Fruit fly (Drosophila melanogaster) whole organism, embryonic: ENCODE results near the gene mRpL32.

Experiments
- CG12769 ChIP-seq: fragments of 200-800 bp; sonication (Bioruptor generic); optimal IDR thresholded peaks from 2 replicates; lab custom pipeline; 2019; ENCODE audit warnings: missing biosample characterization, mild to moderate bottlenecking, missing genetic modification characterization, moderate library complexity
- CG15601 ChIP-seq: fragments of 200-800 bp; sonication (Bioruptor generic); optimal IDR thresholded peaks from 3 replicates; lab custom pipeline; 2019; ENCODE audit warnings: missing biosample characterization, mild to moderate bottlenecking, missing genetic modification characterization, moderate library complexity
- CG1647 ChIP-seq: fragments of 200-800 bp; sonication (Bioruptor generic); optimal IDR thresholded peaks from 3 replicates; lab custom pipeline; 2016; ENCODE audit warnings: missing biosample characterization, missing genetic modification characterization
- CG17361 ChIP-seq: fragments of 200-800 bp; sonication (Bioruptor generic); IDR thresholded peaks from 3 replicates; pipeline ENCODE4 v1.3.6; 2022; ENCODE audit warnings: missing biosample characterization, missing genetic modification characterization
- CG17385 ChIP-seq: fragments of 200-800 bp; sonication (Bioruptor generic); optimal IDR thresholded peaks from 3 replicates; lab custom pipeline; 2018; ENCODE audit warnings: missing biosample characterization, mild to moderate bottlenecking, missing genetic modification characterization
- CG17612 ChIP-seq: fragments of 200-800 bp; sonication (Bioruptor generic); IDR thresholded peaks from 2 replicates; pipeline ENCODE4 v1.3.6; 2022; ENCODE audit warnings: missing biosample characterization, missing genetic modification characterization
- CG2120 ChIP-seq: fragments of 200-800 bp; sonication (Bioruptor generic); optimal IDR thresholded peaks from 3 replicates; lab custom pipeline; 2016; ENCODE audit warnings: missing biosample characterization, missing genetic modification characterization
- CG2202 ChIP-seq: fragments of 200-800 bp; sonication (Bioruptor generic); optimal IDR thresholded peaks from 2 replicates; lab custom pipeline; 2018; ENCODE audit warnings: missing biosample characterization, mild to moderate bottlenecking, missing genetic modification characterization
- CG30431 ChIP-seq: fragments of 200-800 bp; sonication (Bioruptor generic); optimal IDR thresholded peaks from 2 replicates; lab custom pipeline; 2017; ENCODE audit warnings: missing biosample characterization, missing genetic modification characterization
- CG3838 ChIP-seq: fragments of 200-800 bp; sonication (Bioruptor generic); optimal IDR thresholded peaks from 3 replicates; lab custom pipeline; 2016; ENCODE audit warnings: missing biosample characterization, missing genetic modification characterization
- CG42726 ChIP-seq: fragments of 200-800 bp; sonication (Bioruptor generic); IDR thresholded peaks from 2 replicates; pipeline ENCODE4 v1.3.6; 2022; ENCODE audit warnings: missing biosample characterization, missing genetic modification characterization; ENCODE audit not compliant: partially characterized antibody
- CG4707 ChIP-seq: fragments of 200-800 bp; sonication (Bioruptor generic); optimal IDR thresholded peaks from 2 replicates; lab custom pipeline; 2018; ENCODE audit warnings: missing biosample characterization, mild to moderate bottlenecking, missing genetic modification characterization, moderate library complexity
- CG6765 ChIP-seq: fragments of 200-800 bp; sonication (Bioruptor generic); optimal IDR thresholded peaks from 3 replicates; lab custom pipeline; 2017; ENCODE audit warnings: missing biosample characterization, mild to moderate bottlenecking, missing genetic modification characterization
- CG9797 ChIP-seq: fragments of 200-800 bp; sonication (Bioruptor generic); optimal IDR thresholded peaks from 3 replicates; lab custom pipeline; 2018; ENCODE audit warnings: missing biosample characterization, mild to moderate bottlenecking, missing genetic modification characterization
- CG9932 ChIP-seq: fragments of 200-800 bp; sonication (Bioruptor generic); IDR thresholded peaks from 2 replicates; pipeline ENCODE4 v1.3.6; 2022; ENCODE audit warnings: missing biosample characterization, missing genetic modification characterization
- CkIIα-i1 ChIP-seq: fragments of 200-800 bp; sonication (Bioruptor generic); IDR thresholded peaks from 2 replicates; pipeline ENCODE4 v1.3.6; 2022; ENCODE audit warnings: missing biosample characterization, missing genetic modification characterization
- D ChIP-seq, 2 experiments: fragments of 200-800 bp in 1 of 2; fragments of >200 bp in 1 of 2; sonication (Bioruptor generic) in 1 of 2; optimal IDR thresholded peaks; 2 replicates in 1 of 2; 3 replicates in 1 of 2; lab custom pipeline; 2017; ENCODE audit warnings: mild to moderate bottlenecking in 1 of 2, missing biosample characterization in 1 of 2, missing genetic modification characterization in 1 of 2, missing genetic modification reagents in 1 of 2
- Dll ChIP-seq: fragments of 200-800 bp; sonication (Bioruptor generic); IDR thresholded peaks from 4 replicates; pipeline ENCODE4 v1.3.6; 2022; ENCODE audit warnings: missing biosample characterization, missing genetic modification characterization; ENCODE audit not compliant: partially characterized antibody
- H2.0 ChIP-seq: fragments of 200-800 bp; sonication (Bioruptor generic); IDR thresholded peaks from 2 replicates; pipeline ENCODE4 v1.3.6; 2022; ENCODE audit warnings: missing biosample characterization, missing genetic modification characterization
- Kr ChIP-seq: fragments of 200-800 bp; sonication (Bioruptor generic); optimal IDR thresholded peaks from 2 replicates; lab custom pipeline; 2017; ENCODE audit warnings: missing biosample characterization, mild to moderate bottlenecking, missing genetic modification characterization
- Myb ChIP-seq: fragments of 200-800 bp; sonication (Bioruptor generic); optimal IDR thresholded peaks from 2 replicates; lab custom pipeline; 2016; ENCODE audit warnings: missing biosample characterization, missing genetic modification characterization
- NC2α ChIP-seq: fragments of 200-800 bp; sonication (Bioruptor generic); optimal IDR thresholded peaks from 2 replicates; lab custom pipeline; 2016; ENCODE audit warnings: missing biosample characterization, missing genetic modification characterization
- ara ChIP-seq: fragments of 200-800 bp; sonication (Bioruptor generic); IDR thresholded peaks from 2 replicates; pipeline ENCODE4 v1.3.6; 2022; ENCODE audit warnings: missing biosample characterization, missing genetic modification characterization
- ato ChIP-seq: fragments of 200-800 bp; sonication (Bioruptor generic); IDR thresholded peaks from 2 replicates; pipeline ENCODE4 v1.3.6; 2022; ENCODE audit warnings: missing biosample characterization, missing genetic modification characterization; ENCODE audit not compliant: partially characterized antibody
- bbx ChIP-seq: fragments of 200-800 bp; sonication (Bioruptor generic); IDR thresholded peaks from 2 replicates; pipeline ENCODE4 v1.3.6; 2022; ENCODE audit warnings: missing biosample characterization, missing genetic modification characterization; ENCODE audit not compliant: partially characterized antibody
- chn ChIP-seq: fragments of 200-800 bp; sonication (Bioruptor generic); optimal IDR thresholded peaks from 2 replicates; lab custom pipeline; 2016; ENCODE audit warnings: missing biosample characterization, missing genetic modification characterization
- ci ChIP-seq: fragments of 200-800 bp; sonication (Bioruptor generic); IDR thresholded peaks from 3 replicates; pipeline ENCODE4 v1.3.6; 2022; ENCODE audit warnings: missing biosample characterization, missing genetic modification characterization
- corto ChIP-seq: fragments of 200-800 bp; sonication (Bioruptor generic); optimal IDR thresholded peaks from 2 replicates; lab custom pipeline; 2016; ENCODE audit warnings: missing biosample characterization, mild to moderate bottlenecking, missing genetic modification characterization, moderate library complexity
- crc ChIP-seq: fragments of 200-800 bp; sonication (Bioruptor generic); optimal IDR thresholded peaks from 2 replicates; lab custom pipeline; 2016; ENCODE audit warnings: missing biosample characterization, missing genetic modification characterization
- danr ChIP-seq: fragments of 200-800 bp; sonication (Bioruptor generic); IDR thresholded peaks from 2 replicates; pipeline ENCODE4 v1.3.6; 2022; ENCODE audit warnings: missing biosample characterization, missing genetic modification characterization
- disco-r ChIP-seq: fragments of 200-800 bp; sonication (Bioruptor generic); optimal IDR thresholded peaks from 2 replicates; lab custom pipeline; 2016; ENCODE audit warnings: missing biosample characterization, missing genetic modification characterization
- dmrt11E ChIP-seq: fragments of 200-800 bp; sonication (Bioruptor generic); optimal IDR thresholded peaks from 3 replicates; lab custom pipeline; 2018; ENCODE audit warnings: missing biosample characterization, mild to moderate bottlenecking, missing genetic modification characterization, moderate library complexity
- eve ChIP-seq, 2 experiments: fragments of >200 bp; optimal IDR thresholded peaks; 2 replicates each; lab custom pipeline; 2017; ENCODE audit warnings: missing biosample characterization in 2 of 2, missing genetic modification characterization in 2 of 2
- ftz-f1 ChIP-seq: fragments of 200-800 bp; sonication (Bioruptor generic); optimal IDR thresholded peaks from 2 replicates; lab custom pipeline; 2016; ENCODE audit warnings: missing biosample characterization, missing genetic modification characterization
- gcm ChIP-seq: fragments of 200-800 bp; sonication (Bioruptor generic); optimal IDR thresholded peaks from 2 replicates; lab custom pipeline; 2019; ENCODE audit warnings: missing biosample characterization, mild to moderate bottlenecking, missing genetic modification characterization, moderate library complexity
- gcm2 ChIP-seq: fragments of 200-800 bp; sonication (Bioruptor generic); optimal IDR thresholded peaks from 2 replicates; lab custom pipeline; 2016; ENCODE audit warnings: missing biosample characterization, missing genetic modification characterization
- grau ChIP-seq: fragments of 200-800 bp; optimal IDR thresholded peaks from 3 replicates; lab custom pipeline; 2019; ENCODE audit warnings: missing biosample characterization, mild to moderate bottlenecking, missing genetic modification characterization, moderate library complexity
- gsb-n ChIP-seq: fragments of 200-800 bp; sonication (Bioruptor generic); optimal IDR thresholded peaks from 3 replicates; lab custom pipeline; 2018; ENCODE audit warnings: missing biosample characterization, mild to moderate bottlenecking, missing genetic modification characterization
- ham ChIP-seq: fragments of 200-800 bp; sonication (Bioruptor generic); IDR thresholded peaks from 2 replicates; pipeline ENCODE4 v1.3.6; 2022; ENCODE audit warnings: missing biosample characterization, missing genetic modification characterization
- her ChIP-seq: fragments of 200-800 bp; sonication (Bioruptor generic); optimal IDR thresholded peaks from 2 replicates; lab custom pipeline; 2016; ENCODE audit warnings: missing biosample characterization, missing genetic modification characterization
- insv ChIP-seq, 2 experiments: fragments of 200-800 bp; sonication (Bioruptor generic); optimal IDR thresholded peaks; 3 replicates each; lab custom pipeline; 2016 to 2018; ENCODE audit warnings: missing biosample characterization in 2 of 2, missing genetic modification characterization in 2 of 2
- mld ChIP-seq: fragments of 200-800 bp; sonication (Bioruptor generic); IDR thresholded peaks from 3 replicates; pipeline ENCODE4 v1.3.6; 2022; ENCODE audit warnings: missing biosample characterization, missing genetic modification characterization; ENCODE audit not compliant: partially characterized antibody
- otp ChIP-seq: fragments of 200-800 bp; sonication (Bioruptor generic); IDR thresholded peaks from 3 replicates; pipeline ENCODE4, ENCODE4 v1.3.6; 2022; ENCODE audit warnings: missing biosample characterization, missing genetic modification characterization
- pita ChIP-seq: fragments of 200-800 bp; sonication (Bioruptor generic); optimal IDR thresholded peaks from 2 replicates; lab custom pipeline; 2017; ENCODE audit warnings: missing biosample characterization, mild to moderate bottlenecking, missing genetic modification characterization
- slbo ChIP-seq: fragments of 200-800 bp; sonication (Bioruptor generic); IDR thresholded peaks from 2 replicates; pipeline ENCODE4 v1.3.6; 2022; ENCODE audit warnings: missing biosample characterization, missing genetic modification characterization
- tgo ChIP-seq: fragments of 200-800 bp; sonication (Bioruptor generic); IDR thresholded peaks from 3 replicates; pipeline ENCODE4 v1.3.6; 2022; ENCODE audit warnings: missing biosample characterization, missing genetic modification characterization
- tio ChIP-seq: fragments of 200-800 bp; sonication (Bioruptor generic); optimal IDR thresholded peaks from 2 replicates; lab custom pipeline; 2017; ENCODE audit warnings: missing biosample characterization, missing genetic modification characterization, inconsistent platforms
- usp ChIP-seq: fragments of >200 bp; optimal IDR thresholded peaks from 2 replicates; lab custom pipeline; 2017; ENCODE audit warnings: missing biosample characterization, missing genetic modification characterization
- zf30C ChIP-seq: fragments of 200-800 bp; sonication (Bioruptor generic); optimal IDR thresholded peaks from 3 replicates; lab custom pipeline; 2018; ENCODE audit warnings: missing biosample characterization, mild to moderate bottlenecking, missing genetic modification characterization

mRpL32 gene

dm6 chr3R:31252093-31252962 is at the start of gene mRpL32, which contains the start of gene qless (continued):
- TF ChIP-seq slbo: peak; percentile 60; the same call in 1 of the 2 replicates
- TF ChIP-seq crc (GFP tag; lab: Kevin White, UChicago): peak; percentile 52
- peak; percentile 27 for TF ChIP-seq CG17385 (GFP tag; lab: Kevin White, UChicago)
- peak; percentile 68 for TF ChIP-seq ci (GFP tag; lab: Robert Waterston, UW)
- TF ChIP-seq grau (tag; lab: Kevin White, UChicago): peak; percentile 30
- TF ChIP-seq ftz-f1 (GFP tag; lab: Kevin White, UChicago): no peak
- TF ChIP-seq CG2202 (tag; lab: Kevin White, UChicago): no peak
- no peak for TF ChIP-seq eve (GFP tag; optimal IDR thresholded peaks at IDR 0.05; lab: Kevin White, UChicago)
- TF ChIP-seq dmrt11E (tag; lab: Kevin White, UChicago): no peak
- TF ChIP-seq ham (GFP tag; lab: Robert Waterston, UW): no peak
- peak; percentile 36 for TF ChIP-seq chn (GFP tag; lab: Kevin White, UChicago)
- TF ChIP-seq D (optimal IDR thresholded peaks at IDR 0.05; lab: Kevin White, UChicago): no peak
- TF ChIP-seq D (GFP tag; optimal IDR thresholded peaks at IDR 0.05; lab: Kevin White, UChicago): peak; percentile 40
- peak; percentile 24 for TF ChIP-seq gcm (GFP tag; lab: Kevin White, UChicago)
- TF ChIP-seq Myb: no peak
- TF ChIP-seq CG9932 (GFP tag; lab: Robert Waterston, UW): peak; percentile 65
- TF ChIP-seq ato (GFP tag; lab: Robert Waterston, UW): no peak
- TF ChIP-seq CG6765: no peak
- peak; percentile 61 for TF ChIP-seq CG1647 (GFP tag; lab: Kevin White, UChicago)
- TF ChIP-seq corto (GFP tag; lab: Kevin White, UChicago): no peak
- no peak for TF ChIP-seq CG42726 (GFP tag; lab: Robert Waterston, UW)
- TF ChIP-seq danr (GFP tag; lab: Robert Waterston, UW): no peak
- no peak for TF ChIP-seq usp (GFP tag; lab: Kevin White, UChicago)
- TF ChIP-seq tio (GFP tag; lab: Kevin White, UChicago): no peak
- TF ChIP-seq CG17612 (GFP tag; lab: Robert Waterston, UW): peak; percentile 41; the same call in 1 of the 2 replicates
- TF ChIP-seq insv (GFP tag; optimal IDR thresholded peaks at IDR 0.05; lab: Kevin White, UChicago): no peak
- TF ChIP-seq mld (GFP tag; lab: Robert Waterston, UW): no peak
- no peak for TF ChIP-seq Kr
- no peak for TF ChIP-seq CG30431 (GFP tag; lab: Kevin White, UChicago)
- no peak for TF ChIP-seq her (GFP tag; lab: Kevin White, UChicago)
- peak; percentile 42 for TF ChIP-seq CG9797 (GFP tag; lab: Kevin White, UChicago)
- TF ChIP-seq zf30C: no peak
- TF ChIP-seq ara (GFP tag; lab: Robert Waterston, UW): peak; percentile 94
- peak; percentile 92 for TF ChIP-seq Dll (GFP tag; lab: Robert Waterston, UW)
- TF ChIP-seq pita: no peak
- no peak for TF ChIP-seq CG4707 (GFP tag; lab: Kevin White, UChicago)
- TF ChIP-seq otp (GFP tag; lab: Robert Waterston, UW): no peak
- TF ChIP-seq tgo: peak; percentile 89
- TF ChIP-seq H2.0 (GFP tag; lab: Robert Waterston, UW): 0 out of 2 replicates have a peak, but pooled peaks have one; percentile 4
- no peak for TF ChIP-seq gsb-n
- no peak for TF ChIP-seq CG3838 (GFP tag; lab: Kevin White, UChicago)
- no peak for TF ChIP-seq disco-r
- no peak for TF ChIP-seq NC2α
- TF ChIP-seq gcm2 (GFP tag; lab: Kevin White, UChicago): no peak
- peak; percentile 63 for TF ChIP-seq bbx (GFP tag; lab: Robert Waterston, UW)
- TF ChIP-seq CG2120 (GFP tag; lab: Kevin White, UChicago): peak; percentile 68
- no peak for TF ChIP-seq CkIIα-i1 (GFP tag; lab: Robert Waterston, UW)
- TF ChIP-seq CG17361: peak; percentile 86
- peak; percentile 31 for TF ChIP-seq CG12769 (tag; lab: Kevin White, UChicago)
- no peak for TF ChIP-seq CG15601 (tag; lab: Kevin White, UChicago)
